Fruit fly (Drosophila melanogaster): Measurements from ENCODE around the gene CG6136.

- no peak for TF ChIP-seq ttk (optimal IDR thresholded peaks at IDR 0.05)
- no peak for TF ChIP-seq Sin3A (optimal IDR thresholded peaks at IDR 0.05)
- TF ChIP-seq psq (optimal IDR thresholded peaks at IDR 0.05) = no peak
- no peak for TF ChIP-seq insv (optimal IDR thresholded peaks at IDR 0.05)
- TF ChIP-seq h (optimal IDR thresholded peaks at IDR 0.05) = no peak
- TF ChIP-seq Myc (optimal IDR thresholded peaks at IDR 0.05) = no peak
Measured at dm6 chr3R:15367477-15367876, 4.5 kb downstream of the CG6136 start, which contains the start of gene CG34404.

Measured in Kc167 (cell line).